Worm (Caenorhabditis elegans): ENCODE measurements around the gene CC8.2.

Gene CC8.2

DNA sequence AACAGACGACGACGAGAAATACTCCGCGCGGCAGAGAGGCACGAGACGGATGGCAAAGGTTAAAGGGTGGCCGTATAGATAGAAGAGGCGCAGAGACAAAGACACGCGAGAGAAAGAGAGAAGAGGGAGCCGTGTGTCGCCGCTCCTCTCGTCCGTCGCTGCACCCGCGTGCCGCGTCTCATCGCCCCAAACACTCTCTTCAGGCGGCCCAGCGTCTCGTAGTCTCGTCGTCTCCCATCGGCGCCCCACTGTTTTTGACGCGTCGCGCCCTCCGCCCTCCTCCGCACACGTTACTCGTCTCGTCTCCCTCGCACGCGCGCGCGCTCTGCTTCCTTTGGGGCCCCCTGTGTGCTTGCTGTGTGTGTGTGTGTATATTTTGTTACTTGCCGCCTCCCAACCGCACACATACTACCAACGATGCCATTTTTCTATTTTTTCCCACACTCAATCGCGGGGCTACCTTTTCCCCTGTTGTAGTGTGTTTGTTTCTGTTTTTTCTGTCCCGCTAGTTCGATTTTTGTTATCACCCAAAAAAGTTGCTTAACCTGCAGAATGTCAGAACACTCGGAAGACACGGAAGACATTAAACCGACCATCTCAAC is 11.9 kb downstream of the CC8.2 start, which contains the start of gene madf-9 (continued):
- no peak for TF ChIP-seq mes-2 (tag; optimal IDR thresholded peaks at IDR 0.05; ENCODE audit: poor library complexity, severe bottlenecking)
- TF ChIP-seq rbr-2 (tag; optimal IDR thresholded peaks at IDR 0.05), result peak; percentile 79
- peak; percentile 98 for TF ChIP-seq nhr-41 (GFP tag; IDR thresholded peaks at IDR 0.05)
- no peak for TF ChIP-seq tag-97 (GFP tag; IDR thresholded peaks at IDR 0.05)
- TF ChIP-seq mxl-3 (GFP tag; optimal IDR thresholded peaks at IDR 0.05), result peak; percentile 92
- no peak for TF ChIP-seq F44E2.7 (GFP tag; IDR thresholded peaks at IDR 0.05)
- TF ChIP-seq D1046.2 (GFP tag; IDR thresholded peaks at IDR 0.05), result no peak
- TF ChIP-seq hlh-30 (tag; optimal IDR thresholded peaks at IDR 0.05; ENCODE audit: insufficient read depth), result peak; percentile 83
- no peak for TF ChIP-seq pqm-1 (tag; optimal IDR thresholded peaks at IDR 0.05)
- TF ChIP-seq ZK337.2 (GFP tag; IDR thresholded peaks at IDR 0.05), result no peak
- TF ChIP-seq ceh-62 (tag; optimal IDR thresholded peaks at IDR 0.05), result no peak
- TF ChIP-seq unc-130 (GFP tag; optimal IDR thresholded peaks at IDR 0.05), result no peak
- no peak for TF ChIP-seq mdt-29 (GFP tag; IDR thresholded peaks at IDR 0.05)
- no peak for TF ChIP-seq ceh-44 (GFP tag; IDR thresholded peaks at IDR 0.05)
- no peak for TF ChIP-seq ceh-32 (tag; optimal IDR thresholded peaks at IDR 0.05; ENCODE audit: poor library complexity)
- peak; percentile 89 for TF ChIP-seq nhr-48 (tag; optimal IDR thresholded peaks at IDR 0.05)
- 0 out of 2 replicates have a peak, but pooled peaks have one; percentile 37 for TF ChIP-seq arid-1 (GFP tag; conservative IDR thresholded peaks at IDR 0.05)
- TF ChIP-seq lin-13 (GFP tag; optimal IDR thresholded peaks at IDR 0.05), result no peak
- TF ChIP-seq lin-38 (GFP tag; IDR thresholded peaks at IDR 0.05), result peak; percentile 69
- no peak for TF ChIP-seq nhr-11 (tag; optimal IDR thresholded peaks at IDR 0.05)

DNA sequence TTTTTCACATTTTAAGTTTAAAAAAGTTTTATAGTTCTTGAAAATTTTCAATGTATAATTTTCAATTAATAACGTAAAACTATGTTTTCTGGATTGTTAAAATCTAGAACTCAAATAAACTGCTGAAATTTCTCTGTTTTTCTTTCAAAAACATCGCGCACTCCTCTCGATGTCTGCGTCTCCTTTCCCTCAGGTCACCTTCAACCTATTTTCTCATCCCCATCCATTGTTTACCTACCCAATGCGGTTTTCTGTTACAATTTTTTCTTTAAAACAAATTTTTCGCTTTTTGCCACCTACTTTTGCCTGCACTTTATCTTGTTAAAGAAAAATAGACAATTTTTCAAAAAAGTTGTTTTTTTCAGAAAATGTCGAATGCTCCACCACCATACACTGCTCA is 15.2 kb downstream of the CC8.2 start, which contains the start of gene ZC416.2:
ZC416.2 (plus strand) TSS at position 366 of the 400 bp plus-strand sequence.
- no peak for TF ChIP-seq F10B5.3 (tag; optimal IDR thresholded peaks at IDR 0.05)
- TF ChIP-seq madf-5 (GFP tag; IDR thresholded peaks at IDR 0.05), result no peak
- TF ChIP-seq nhr-237 (tag; optimal IDR thresholded peaks at IDR 0.05), result no peak
- peak; percentile 3 for TF ChIP-seq nhr-28 (tag; optimal IDR thresholded peaks at IDR 0.05)
- no peak for TF ChIP-seq ceh-62 (tag; optimal IDR thresholded peaks at IDR 0.05)
- no peak for TF ChIP-seq duxl-1 (tag; optimal IDR thresholded peaks at IDR 0.05; ENCODE audit: poor library complexity)
- no peak for TF ChIP-seq nhr-42 (GFP tag; IDR thresholded peaks at IDR 0.05)
- no peak for TF ChIP-seq daf-19 (GFP tag; conservative IDR thresholded peaks at IDR 0.05)
- no peak for TF ChIP-seq pha-4 (GFP tag; IDR thresholded peaks at IDR 0.05)
- TF ChIP-seq pha-4 (tag; optimal IDR thresholded peaks at IDR 0.05), result no peak
- TF ChIP-seq ctbp-1 (GFP tag; IDR thresholded peaks at IDR 0.05), result no peak
- peak in 1 of 2 experiments; percentile 3 for TF ChIP-seq lsy-2 (tag; optimal IDR thresholded peaks at IDR 0.05)
- TF ChIP-seq tra-1 (GFP tag; IDR thresholded peaks at IDR 0.05), result no peak
- TF ChIP-seq ceh-28 (tag; optimal IDR thresholded peaks at IDR 0.05), result no peak
- TF ChIP-seq hlh-30 (tag; optimal IDR thresholded peaks at IDR 0.05; ENCODE audit: insufficient read depth), result no peak
- TF ChIP-seq lin-1 (GFP tag; IDR thresholded peaks at IDR 0.05), result no peak
- no peak for TF ChIP-seq ztf-7 (tag; optimal IDR thresholded peaks at IDR 0.05)

DNA sequence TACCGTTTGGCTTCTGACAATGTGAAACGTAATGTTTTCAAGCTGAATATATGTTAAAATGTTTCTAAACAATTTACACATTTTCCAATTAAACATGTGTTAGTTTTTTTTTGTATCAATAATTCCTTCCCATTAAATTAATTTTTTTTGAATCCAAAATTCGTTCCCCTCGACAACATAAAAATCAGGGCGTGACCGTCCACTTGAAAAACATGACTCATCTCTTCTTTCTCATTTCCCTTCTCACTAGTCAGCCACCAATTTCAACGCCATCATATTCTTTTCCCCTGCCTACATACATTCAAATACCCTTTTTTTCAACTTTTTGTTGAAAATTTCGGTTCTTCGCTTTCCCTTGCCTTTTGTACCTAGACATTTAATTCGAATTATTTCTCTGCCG is 16.0 kb downstream of the CC8.2 start:
- TF ChIP-seq nhr-77 (tag; optimal IDR thresholded peaks at IDR 0.05) (no peak), nhr-10 (tag; optimal IDR thresholded peaks at IDR 0.05) (no peak), lin-39 (tag; optimal IDR thresholded peaks at IDR 0.05) (no peak), zfp-3 (GFP tag; conservative IDR thresholded peaks at IDR 0.05) (no peak), unc-62 (GFP tag; optimal IDR thresholded peaks at IDR 0.05 in 1 of 2) (peak in 1 of 2 experiments; percentile 95), unc-62 (tag; optimal IDR thresholded peaks at IDR 0.05) (no peak), ctbp-1 (GFP tag; IDR thresholded peaks at IDR 0.05) (no peak), php-3 (GFP tag; IDR thresholded peaks at IDR 0.05) (no peak), Y48G9A.11 (GFP tag; IDR thresholded peaks at IDR 0.05) (no peak)
